Worm (Caenorhabditis elegans) whole organism, late embryonic: Measurements from ENCODE around the gene gst-13.

Experiments used
- nfya-1 ChIP-seq: sonication (generic microtip); optimal IDR thresholded peaks from 2 replicates; lab custom pipeline; 2017; ENCODE audit warnings: missing genetic modification characterization, mild to moderate bottlenecking, missing compliant biosample characterization, antibody characterized with exemption, moderate library complexity
- unc-42 ChIP-seq: sonication (generic microtip); optimal IDR thresholded peaks from 2 replicates; lab custom pipeline; 2016; ENCODE audit warnings: missing genotype, missing genetic modification characterization, missing compliant biosample characterization

Gene gst-13

ce11 chrII:9281595-9281994 is 50.3 kb downstream of the gst-13 start:
- TF ChIP-seq unc-42 (peak; percentile 15), nfya-1 (tag; lab: Kevin White, UChicago) (no peak)
- TF ChIP-seq, all 69 proteins: peak for 1
